Worm (Caenorhabditis elegans) whole organism, L1 larva: ENCODE data around the gene C15H11.13.

Experiments used
- C04F5.9 ChIP-seq: sonication (generic microtip); optimal IDR thresholded peaks from 2 replicates; lab custom pipeline; 2016; ENCODE audit warnings: missing genetic modification characterization, missing compliant biosample characterization
- ama-1 ChIP-seq: fragments of 150-350 bp; optimal IDR thresholded peaks from 2 replicates; lab custom pipeline; 2014
- elt-3 ChIP-seq, 6 experiments: fragments of 150-350 bp in 1 of 6; sonication (generic microtip); optimal IDR thresholded peaks; 2 replicates each; lab custom pipeline; 2017 to 2018; ENCODE audit warnings: missing biosample characterization in 6 of 6, missing genetic modification characterization in 6 of 6, inconsistent platforms in 1 of 6
- fkh-10 ChIP-seq: sonication (generic microtip); optimal IDR thresholded peaks from 2 replicates; lab custom pipeline; 2017; ENCODE audit warnings: missing biosample characterization, missing genetic modification reagents, missing genetic modification characterization
- jun-1 ChIP-seq: fragments of 150-350 bp; optimal IDR thresholded peaks from 2 replicates; lab custom pipeline; 2014; ENCODE audit warnings: missing biosample characterization, missing genetic modification reagents, missing genetic modification characterization
- lin-39 ChIP-seq: fragments of 150-350 bp; optimal IDR thresholded peaks from 2 replicates; lab custom pipeline; 2014; ENCODE audit warnings: missing biosample characterization, missing genetic modification reagents, missing genetic modification characterization
- mep-1 ChIP-seq: fragments of 150-350 bp; optimal IDR thresholded peaks from 2 replicates; lab custom pipeline; 2014; ENCODE audit warnings: missing biosample characterization, missing genetic modification characterization
- nhr-11 ChIP-seq: fragments of 150-350 bp; optimal IDR thresholded peaks from 2 replicates; lab custom pipeline; 2014; ENCODE audit warnings: missing biosample characterization, missing genetic modification characterization
- nhr-12 ChIP-seq: sonication (generic microtip); optimal IDR thresholded peaks from 2 replicates; lab custom pipeline; 2017; ENCODE audit warnings: missing biosample characterization, missing genetic modification characterization
- nhr-76 ChIP-seq: sonication (generic microtip); optimal IDR thresholded peaks from 2 replicates; lab custom pipeline; 2017; ENCODE audit warnings: missing biosample characterization, missing genetic modification characterization
- pax-3 ChIP-seq: fragments of 200-800 bp; sonication (Bioruptor generic); optimal IDR thresholded peaks from 2 replicates; lab custom pipeline; 2018; ENCODE audit warnings: mild to moderate bottlenecking, missing genetic modification characterization, moderate library complexity, missing compliant biosample characterization
- pqm-1 ChIP-seq: sonication (generic microtip); optimal IDR thresholded peaks from 3 replicates; lab custom pipeline; 2017; ENCODE audit warnings: missing biosample characterization, missing genetic modification characterization
- snu-23 ChIP-seq: sonication (generic microtip); optimal IDR thresholded peaks from 2 replicates; lab custom pipeline; 2016; ENCODE audit warnings: missing genetic modification characterization, missing compliant biosample characterization

DNA sequence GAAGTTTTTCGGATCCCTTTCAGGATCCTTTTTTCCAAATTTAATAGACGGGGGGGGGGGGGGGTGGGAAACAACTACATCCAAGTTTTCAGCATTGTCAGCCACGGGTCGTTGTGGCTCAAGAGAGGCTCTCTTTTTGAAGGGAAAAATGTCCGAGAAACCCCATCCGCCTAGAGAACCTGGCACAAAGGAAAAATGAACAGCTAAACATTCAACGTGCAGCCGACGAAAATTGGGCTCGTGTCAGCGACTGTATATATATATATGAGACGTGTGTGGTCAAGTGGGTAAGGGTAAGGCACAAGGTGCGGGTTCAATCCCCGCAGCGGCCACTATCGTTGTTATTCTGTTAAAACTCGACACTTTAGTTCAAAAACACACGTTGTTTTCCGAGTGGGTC is 36.3 kb upstream of the C15H11.13 start, which contains the start of gene Y49A3A.4:
- TF ChIP-seq nhr-11 (tag; lab: Kevin White, UChicago) = no peak
- TF ChIP-seq nhr-76 (tag; lab: Kevin White, UChicago) = no peak
- no peak for TF ChIP-seq C04F5.9 (tag; lab: Kevin White, UChicago)
- TF ChIP-seq pqm-1 = no peak
- no peak for TF ChIP-seq snu-23 (GFP tag; lab: Kevin White, UChicago)
- TF ChIP-seq ama-1 (lab: Kevin White, UChicago) = no peak
- no peak for TF ChIP-seq fkh-10
- TF ChIP-seq nhr-12 (tag; lab: Kevin White, UChicago) = no peak
- no peak for TF ChIP-seq elt-3 (tag; optimal IDR thresholded peaks at IDR 0.05; lab: Kevin White, UChicago)
- TF ChIP-seq jun-1 (tag; lab: Kevin White, UChicago) = no peak
- no peak for TF ChIP-seq lin-39 (tag; lab: Kevin White, UChicago)
- no peak for TF ChIP-seq mep-1 (tag; lab: Kevin White, UChicago)
- TF ChIP-seq pax-3 = no peak
